Worm (Caenorhabditis elegans) whole organism, midembryonic: ENCODE results near the gene F45D3.1.

Source experiments
- klf-2 ChIP-seq: fragments of 200-800 bp; sonication (Bioruptor generic); conservative IDR thresholded peaks from 2 replicates; pipeline ENCODE4 v1.3.6; 2022; ENCODE audit warnings: missing genetic modification reagents, missing genetic modification characterization, missing compliant biosample characterization
- ztf-23 ChIP-seq: fragments of 200-800 bp; sonication (Bioruptor generic); IDR thresholded peaks from 2 replicates; pipeline ENCODE4 v1.3.6; 2022; ENCODE audit warnings: missing genetic modification reagents, missing genetic modification characterization, missing compliant biosample characterization

ce11 chrV:12506185-12506584 is 20.7 kb upstream of the F45D3.1 start, which contains the start of gene nlp-46:
- no peak for TF ChIP-seq klf-2 (GFP tag; lab: Robert Waterston, UW)
- no peak for TF ChIP-seq ztf-23 (GFP tag; lab: Robert Waterston, UW)
